Worm (Caenorhabditis elegans) whole organism, L3 larva: ENCODE measurements around the gene dnsn-1.

Experiments used
- ZK546.5 ChIP-seq: sonication (generic microtip); optimal IDR thresholded peaks from 2 replicates; lab custom pipeline; 2017; ENCODE audit warnings: missing biosample characterization, missing genetic modification characterization
- ama-1 ChIP-seq: fragments of 150-350 bp; optimal IDR thresholded peaks from 2 replicates; lab custom pipeline; 2018
- ceh-16 ChIP-seq: sonication (generic microtip); optimal IDR thresholded peaks from 2 replicates; lab custom pipeline; 2017; ENCODE audit warnings: missing biosample characterization, missing genetic modification characterization
- ceh-82 ChIP-seq: fragments of 150-350 bp; optimal IDR thresholded peaks from 2 replicates; lab custom pipeline; 2014; ENCODE audit warnings: missing biosample characterization, missing genetic modification characterization
- nhr-11 ChIP-seq: fragments of 150-350 bp; optimal IDR thresholded peaks from 2 replicates; lab custom pipeline; 2014; ENCODE audit warnings: missing biosample characterization, missing genetic modification characterization
- nhr-76 ChIP-seq: fragments of 150-350 bp; sonication (generic microtip); optimal IDR thresholded peaks from 5 replicates; lab custom pipeline; 2014; ENCODE audit warnings: missing biosample characterization, missing genetic modification characterization
- pha-4 ChIP-seq: fragments of 150-350 bp; optimal IDR thresholded peaks from 2 replicates; lab custom pipeline; 2014; ENCODE audit warnings: missing biosample characterization, missing genetic modification reagents, missing genetic modification characterization
- pqm-1 ChIP-seq: fragments of 150-350 bp; optimal IDR thresholded peaks from 2 replicates; lab custom pipeline; 2017; ENCODE audit warnings: missing biosample characterization, missing genetic modification characterization, inconsistent platforms
- snpc-4 ChIP-seq: fragments of 150-350 bp; optimal IDR thresholded peaks from 2 replicates; lab custom pipeline; 2014; ENCODE audit warnings: missing biosample characterization, missing genetic modification characterization
- tbx-2 ChIP-seq: sonication (generic microtip); optimal IDR thresholded peaks from 2 replicates; lab custom pipeline; 2016; ENCODE audit warnings: mild to moderate bottlenecking, missing genetic modification characterization, missing compliant biosample characterization
- ztf-11 ChIP-seq: fragments of 150-350 bp; optimal IDR thresholded peaks from 2 replicates; lab custom pipeline; 2014; ENCODE audit warnings: missing biosample characterization, missing genetic modification characterization

DNA sequence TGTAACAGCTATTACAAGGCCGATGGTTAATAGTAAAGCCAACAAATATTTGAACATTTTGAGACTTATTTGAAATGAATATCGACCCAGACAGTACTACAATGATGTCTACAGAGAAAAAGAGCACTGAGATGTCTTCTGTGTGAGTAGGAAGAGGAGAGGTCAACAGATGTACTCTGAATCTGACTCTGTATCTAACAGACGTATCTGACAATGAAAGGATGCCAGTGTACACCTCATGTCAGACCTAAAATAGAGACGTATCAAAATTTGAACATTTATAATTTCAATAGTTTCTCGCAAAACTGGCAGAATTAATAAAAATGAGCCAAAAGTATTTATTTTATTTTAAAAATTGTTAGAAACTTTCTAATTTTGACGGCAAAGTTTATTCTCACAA is 12.4 kb upstream of the dnsn-1 start, which contains the start of gene C24H12.8:
- no peak for TF ChIP-seq tbx-2 (tag; lab: Kevin White, UChicago)
- TF ChIP-seq ceh-82 (tag; lab: Kevin White, UChicago): no peak
- no peak for TF ChIP-seq pqm-1
- TF ChIP-seq snpc-4 (tag; lab: Kevin White, UChicago): no peak
- TF ChIP-seq ama-1 (lab: Kevin White, UChicago): no peak
- TF ChIP-seq ztf-11 (tag; lab: Kevin White, UChicago): no peak
- TF ChIP-seq ZK546.5 (tag; lab: Kevin White, UChicago): no peak
- no peak for TF ChIP-seq nhr-11 (tag; lab: Kevin White, UChicago)
- no peak for TF ChIP-seq ceh-16
- no peak for TF ChIP-seq nhr-76
- TF ChIP-seq pha-4: no peak
